Fruit fly (Drosophila melanogaster): ENCODE results near the gene Uba2.

Gene Uba2

dm6 chr3L:8150812-8151211, 23.2 kb upstream of the Uba2 start:
- no peak for TF ChIP-seq CG8478 (optimal IDR thresholded peaks at IDR 0.05)
- no peak for TF ChIP-seq pan (optimal IDR thresholded peaks at IDR 0.05)
- TF ChIP-seq psq (optimal IDR thresholded peaks at IDR 0.05): no peak
- TF ChIP-seq EcR (GFP tag; optimal IDR thresholded peaks at IDR 0.05): no peak
- TF ChIP-seq usp (GFP tag; optimal IDR thresholded peaks at IDR 0.05): no peak
- no peak for TF ChIP-seq Dll (optimal IDR thresholded peaks at IDR 0.05)

- no peak for TF ChIP-seq Dll (optimal IDR thresholded peaks at IDR 0.05)
- TF ChIP-seq CG8478 (optimal IDR thresholded peaks at IDR 0.05): no peak
- no peak for TF ChIP-seq usp (GFP tag; optimal IDR thresholded peaks at IDR 0.05)
- TF ChIP-seq EcR (GFP tag; optimal IDR thresholded peaks at IDR 0.05): no peak
- TF ChIP-seq psq (optimal IDR thresholded peaks at IDR 0.05): no peak
- TF ChIP-seq pan (optimal IDR thresholded peaks at IDR 0.05): no peak
These were observed 22.7 kb upstream of the Uba2 start for dm6 chr3L:8150284-8150683.

- no peak for TF ChIP-seq CG8478 (optimal IDR thresholded peaks at IDR 0.05)
- no peak for TF ChIP-seq EcR (GFP tag; optimal IDR thresholded peaks at IDR 0.05)
- TF ChIP-seq pan (optimal IDR thresholded peaks at IDR 0.05): no peak
- TF ChIP-seq psq (optimal IDR thresholded peaks at IDR 0.05): no peak
- TF ChIP-seq Dll (optimal IDR thresholded peaks at IDR 0.05): no peak
- TF ChIP-seq usp (GFP tag; optimal IDR thresholded peaks at IDR 0.05): no peak
These were observed 9.9 kb upstream of the Uba2 start, which contains the start of the genes Setx and mus301 for dm6 chr3L:8137448-8137906. Setx (minus strand) TSS chr3L:8137498. mus301 (plus strand) TSS chr3L:8137808.

- TF ChIP-seq EcR (GFP tag; optimal IDR thresholded peaks at IDR 0.05): no peak
- TF ChIP-seq pan (optimal IDR thresholded peaks at IDR 0.05): no peak
- no peak for TF ChIP-seq Dll (optimal IDR thresholded peaks at IDR 0.05)
- TF ChIP-seq CG8478 (optimal IDR thresholded peaks at IDR 0.05): no peak
These were observed 905 bp upstream of the Uba2 start for dm6 chr3L:8128396-8129050.

dm6 chr3L:8124481-8125359, 2.9 kb downstream of the Uba2 start, which contains the start of the genes CG7550 and mRpL36:
CG7550 (minus strand) TSS chr3L:8124531.
mRpL36 (minus strand) TSS chr3L:8125132.
- TF ChIP-seq usp (GFP tag; optimal IDR thresholded peaks at IDR 0.05) (no peak), EcR (GFP tag; optimal IDR thresholded peaks at IDR 0.05) (no peak), CG8478 (optimal IDR thresholded peaks at IDR 0.05) (no peak), pan (optimal IDR thresholded peaks at IDR 0.05) (no peak), Dll (optimal IDR thresholded peaks at IDR 0.05) (no peak), psq (optimal IDR thresholded peaks at IDR 0.05) (no peak)

- no peak for TF ChIP-seq pan (optimal IDR thresholded peaks at IDR 0.05)
These were observed 6.0 kb downstream of the Uba2 start, which contains the start of gene ldbr for dm6 chr3L:8121590-8121989. ldbr (plus strand) TSS chr3L:8121827.

- TF ChIP-seq Dll (optimal IDR thresholded peaks at IDR 0.05) (no peak), EcR (GFP tag; optimal IDR thresholded peaks at IDR 0.05) (no peak), pan (optimal IDR thresholded peaks at IDR 0.05) (no peak), usp (GFP tag; optimal IDR thresholded peaks at IDR 0.05) (no peak), CG8478 (optimal IDR thresholded peaks at IDR 0.05) (no peak), psq (optimal IDR thresholded peaks at IDR 0.05) (no peak)
These were observed 10.8 kb downstream of the Uba2 start for dm6 chr3L:8116809-8117208.

- TF ChIP-seq usp (GFP tag; optimal IDR thresholded peaks at IDR 0.05) (no peak), pan (optimal IDR thresholded peaks at IDR 0.05) (no peak), CG8478 (optimal IDR thresholded peaks at IDR 0.05) (no peak), psq (optimal IDR thresholded peaks at IDR 0.05) (no peak), EcR (GFP tag; optimal IDR thresholded peaks at IDR 0.05) (no peak), Dll (optimal IDR thresholded peaks at IDR 0.05) (no peak)
These were observed 11.6 kb downstream of the Uba2 start, which contains the start of the genes Arp3 and msk for dm6 chr3L:8115864-8116528. Arp3 (minus strand) TSS chr3L:8115902. msk (plus strand) TSS chr3L:8116179.

- TF ChIP-seq EcR (GFP tag; optimal IDR thresholded peaks at IDR 0.05) (no peak), CG8478 (optimal IDR thresholded peaks at IDR 0.05) (no peak), Dll (optimal IDR thresholded peaks at IDR 0.05) (no peak), pan (optimal IDR thresholded peaks at IDR 0.05) (no peak), usp (GFP tag; optimal IDR thresholded peaks at IDR 0.05) (no peak), psq (optimal IDR thresholded peaks at IDR 0.05) (no peak)
These were observed 17.4 kb downstream of the Uba2 start, which contains the start of gene Nulp1 for dm6 chr3L:8110171-8110570. Nulp1 (plus strand) TSS chr3L:8110368.

- TF ChIP-seq Dll (optimal IDR thresholded peaks at IDR 0.05) (no peak), EcR (GFP tag; optimal IDR thresholded peaks at IDR 0.05) (no peak), usp (GFP tag; optimal IDR thresholded peaks at IDR 0.05) (no peak), pan (optimal IDR thresholded peaks at IDR 0.05) (no peak), psq (optimal IDR thresholded peaks at IDR 0.05) (no peak), CG8478 (optimal IDR thresholded peaks at IDR 0.05) (no peak)
These were observed 18.7 kb downstream of the Uba2 start, which contains the start of gene fan for dm6 chr3L:8108886-8109285. fan (plus strand) TSS chr3L:8109132.

dm6 chr3L:8108201-8108600, 19.4 kb downstream of the Uba2 start:
- TF ChIP-seq usp (GFP tag; optimal IDR thresholded peaks at IDR 0.05): no peak
- no peak for TF ChIP-seq psq (optimal IDR thresholded peaks at IDR 0.05)
- TF ChIP-seq pan (optimal IDR thresholded peaks at IDR 0.05): no peak
- no peak for TF ChIP-seq Dll (optimal IDR thresholded peaks at IDR 0.05)
